Fruit fly (Drosophila melanogaster) S2 (cell line): ENCODE results near the gene SCaMC.
A peak's percentile ranks its signal among the peaks of the same experiment; 100 is the strongest.

Experiments used
- CG8478 ChIP-seq: fragments of >200 bp; optimal IDR thresholded peaks from 2 replicates; lab custom pipeline; 2018
- CTCF ChIP-seq, 2 experiments: fragments of >200 bp; optimal IDR thresholded peaks; 2 replicates each; lab custom pipeline; 2018

DNA sequence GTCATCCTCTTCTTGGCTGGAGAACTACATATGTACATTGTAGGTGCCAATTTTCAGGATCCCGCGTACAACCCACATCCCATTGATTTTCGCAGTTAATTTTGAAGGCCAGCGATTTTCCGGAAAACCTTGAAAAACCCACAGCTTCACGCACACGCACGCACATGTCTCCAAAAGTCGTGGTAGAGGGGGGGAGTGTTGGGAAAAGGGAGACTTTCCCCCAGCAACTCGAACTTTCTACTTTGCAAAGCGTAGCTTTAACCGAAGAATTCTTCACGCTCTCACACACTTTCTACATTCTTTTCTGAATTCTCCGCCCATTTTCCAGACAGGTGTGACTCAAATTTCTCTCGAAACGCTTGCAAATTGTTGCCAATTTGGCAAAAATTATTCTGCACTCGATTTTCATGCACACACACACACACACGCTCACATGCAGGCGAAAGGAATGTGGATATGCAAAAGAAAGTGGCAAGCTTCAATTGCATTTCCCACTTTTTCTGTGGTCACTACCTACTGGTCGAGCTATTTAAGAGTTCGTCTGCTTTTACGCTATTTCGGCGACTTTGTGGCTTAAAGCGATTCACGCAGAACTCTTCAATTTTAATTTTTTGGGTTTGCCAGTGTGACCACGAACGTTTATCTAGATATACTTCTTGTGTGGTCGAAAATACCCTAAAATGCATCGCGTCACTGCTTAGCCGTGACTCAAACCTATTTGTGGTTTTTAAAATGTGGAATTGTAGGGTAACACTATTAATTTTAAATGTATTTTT lies at the start of gene SCaMC:
- TF ChIP-seq CTCF (optimal IDR thresholded peaks at IDR 0.05; lab: Kevin White, UChicago) (peak in 1 of 2 experiments; percentile 45), CG8478 (lab: Kevin White, UChicago) (no peak)
